Fruit fly (Drosophila melanogaster): ENCODE data around the gene CG32264.

DNA sequence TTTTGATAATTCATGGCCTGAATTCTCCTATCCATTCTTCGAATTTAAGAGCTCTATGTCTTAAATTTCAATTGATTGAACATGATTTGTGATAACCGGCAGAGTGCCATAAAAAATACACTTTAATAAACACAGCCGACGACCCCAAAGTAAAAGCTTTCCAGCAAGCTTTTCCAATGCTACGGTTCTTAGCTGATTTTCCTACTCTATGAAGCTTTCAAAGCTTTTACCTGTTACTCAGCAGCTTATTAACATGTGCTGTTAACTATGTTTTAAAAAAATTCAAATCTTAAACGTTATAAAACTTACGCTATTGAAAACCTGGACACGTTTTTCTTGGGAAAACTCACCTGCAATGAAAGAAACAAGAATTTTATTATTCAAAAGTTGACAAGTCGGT lies 53.5 kb downstream of the CG32264 start:
- no peak for TF ChIP-seq h (optimal IDR thresholded peaks at IDR 0.05)
- TF ChIP-seq insv (optimal IDR thresholded peaks at IDR 0.05) = no peak
- TF ChIP-seq psq (optimal IDR thresholded peaks at IDR 0.05) = no peak
- TF ChIP-seq Sin3A (optimal IDR thresholded peaks at IDR 0.05) = no peak

Measured in Kc167 (cell line).